Worm (Caenorhabditis elegans) whole organism, L4 larva: ENCODE data around the gene H21P03.10.

Experiments
- D1046.2 ChIP-seq: fragments of 200-800 bp; sonication (Bioruptor generic); IDR thresholded peaks from 2 replicates; pipeline ENCODE4 v1.3.6; 2022; ENCODE audit warnings: missing genetic modification characterization, missing compliant biosample characterization
- F37D6.2 ChIP-seq: sonication (generic microtip); optimal IDR thresholded peaks from 2 replicates; lab custom pipeline; 2016; ENCODE audit warnings: mild to moderate bottlenecking, missing genetic modification characterization, missing compliant biosample characterization
- R02D3.7 ChIP-seq: fragments of 150-350 bp; sonication (generic microtip); optimal IDR thresholded peaks from 3 replicates; lab custom pipeline; 2014; ENCODE audit warnings: missing biosample characterization, missing genetic modification characterization
- aha-1 ChIP-seq: fragments of 150-350 bp; peaks from one replicate; lab custom pipeline; 2014; ENCODE audit warnings: missing biosample characterization, missing genetic modification characterization
- ama-1 ChIP-seq: fragments of 150-350 bp; optimal IDR thresholded peaks from 2 replicates; lab custom pipeline; 2014; ENCODE audit warnings: inconsistent platforms, mixed read lengths
- arid-1 ChIP-seq: fragments of 200-800 bp; sonication (Bioruptor generic); conservative IDR thresholded peaks from 2 replicates; pipeline ENCODE4 v1.3.6; 2022; ENCODE audit warnings: missing genetic modification reagents, missing genetic modification characterization, missing compliant biosample characterization
- ceh-20 ChIP-seq: fragments of 200-800 bp; sonication (Bioruptor generic); IDR thresholded peaks from 2 replicates; pipeline ENCODE4 v1.3.6; 2022; ENCODE audit warnings: missing genetic modification reagents, missing genetic modification characterization, missing compliant biosample characterization
- ceh-32 ChIP-seq: sonication (generic microtip); optimal IDR thresholded peaks from 2 replicates; lab custom pipeline; 2016; ENCODE audit warnings: mild to moderate bottlenecking, missing genetic modification characterization, missing compliant biosample characterization; ENCODE audit not compliant: poor library complexity
- ceh-44 ChIP-seq: fragments of 200-800 bp; sonication (Bioruptor generic); IDR thresholded peaks from 2 replicates; pipeline ENCODE4 v1.3.6; 2022; ENCODE audit warnings: missing genetic modification reagents, missing genetic modification characterization, missing compliant biosample characterization
- ctbp-1 ChIP-seq: fragments of 200-800 bp; sonication (Bioruptor generic); IDR thresholded peaks from 2 replicates; pipeline ENCODE4 v1.3.6; 2022; ENCODE audit warnings: missing genetic modification reagents, missing genetic modification characterization, missing compliant biosample characterization
- daf-16 ChIP-seq, 3 experiments: sonication (generic microtip); optimal IDR thresholded peaks; 2 replicates each; lab custom pipeline; 2016 to 2017; ENCODE audit warnings: missing genetic modification characterization in 3 of 3, missing genetic modification reagents in 3 of 3, mild to moderate bottlenecking in 2 of 3, missing compliant biosample characterization in 2 of 3, missing biosample characterization in 1 of 3, moderate library complexity in 1 of 3
- daf-8 ChIP-seq: fragments of 200-800 bp; sonication (Bioruptor generic); IDR thresholded peaks from 2 replicates; pipeline ENCODE4 v1.3.6; 2022; ENCODE audit warnings: missing genetic modification characterization, missing compliant biosample characterization
- dmd-6 ChIP-seq: fragments of 200-800 bp; sonication (Bioruptor generic); IDR thresholded peaks from 2 replicates; pipeline ENCODE4 v1.3.6; 2022; ENCODE audit warnings: missing genetic modification reagents, missing genetic modification characterization, missing compliant biosample characterization
- dmd-9 ChIP-seq: fragments of 200-800 bp; sonication (Bioruptor generic); IDR thresholded peaks from 2 replicates; pipeline ENCODE4 v1.3.6; 2022; ENCODE audit warnings: missing genetic modification reagents, missing genetic modification characterization, missing compliant biosample characterization
- dve-1 ChIP-seq: sonication (generic microtip); optimal IDR thresholded peaks from 2 replicates; lab custom pipeline; 2017; ENCODE audit warnings: antibody characterized with exemption, mild to moderate bottlenecking, missing genetic modification characterization, missing compliant biosample characterization; ENCODE audit not compliant: insufficient read depth
- egl-43 ChIP-seq: fragments of 200-800 bp; sonication (Bioruptor generic); IDR thresholded peaks from 2 replicates; pipeline ENCODE4 v1.3.6; 2022; ENCODE audit warnings: missing genetic modification reagents, missing genetic modification characterization, missing compliant biosample characterization
- fos-1 ChIP-seq: fragments of 150-350 bp; optimal IDR thresholded peaks from 2 replicates; lab custom pipeline; 2014; ENCODE audit warnings: missing biosample characterization, missing genetic modification characterization
- gei-8 ChIP-seq: fragments of 200-800 bp; sonication (Bioruptor generic); optimal IDR thresholded peaks from 2 replicates; lab custom pipeline; 2018; ENCODE audit warnings: mild to moderate bottlenecking, missing genetic modification characterization, missing compliant biosample characterization
- hlh-11 ChIP-seq: fragments of 200-800 bp; sonication (Bioruptor generic); optimal IDR thresholded peaks from 2 replicates; lab custom pipeline; 2018; ENCODE audit warnings: mild to moderate bottlenecking, missing genetic modification characterization, missing compliant biosample characterization
- hlh-30 ChIP-seq: sonication (generic microtip); optimal IDR thresholded peaks from 2 replicates; lab custom pipeline; 2017; ENCODE audit warnings: antibody characterized with exemption, mild to moderate bottlenecking, missing genetic modification characterization, missing compliant biosample characterization; ENCODE audit not compliant: insufficient read depth
- lim-7 ChIP-seq: fragments of 200-800 bp; sonication (Bioruptor generic); IDR thresholded peaks from 2 replicates; pipeline ENCODE4 v1.3.6; 2022; ENCODE audit warnings: missing genetic modification characterization, missing compliant biosample characterization
- lin-13 ChIP-seq: fragments of 150-350 bp; optimal IDR thresholded peaks from 2 replicates; lab custom pipeline; 2014; ENCODE audit warnings: missing biosample characterization, missing genetic modification reagents, missing genetic modification characterization
- lin-38 ChIP-seq: fragments of 200-800 bp; sonication (Bioruptor generic); IDR thresholded peaks from 2 replicates; pipeline ENCODE4 v1.3.6; 2022; ENCODE audit warnings: missing genetic modification reagents, missing genetic modification characterization, missing compliant biosample characterization
- lir-3 ChIP-seq: sonication (generic microtip); optimal IDR thresholded peaks from 2 replicates; lab custom pipeline; 2016; ENCODE audit warnings: mild to moderate bottlenecking, missing genetic modification characterization, missing compliant biosample characterization
- lsy-2 ChIP-seq, 2 experiments: fragments of 150-350 bp in 1 of 2; sonication (generic microtip) in 1 of 2; optimal IDR thresholded peaks; 2 replicates each; lab custom pipeline; 2014 to 2017; ENCODE audit warnings: missing biosample characterization in 2 of 2, missing genetic modification characterization in 2 of 2
- madf-9 ChIP-seq: fragments of 200-800 bp; sonication (Bioruptor generic); conservative IDR thresholded peaks from 2 replicates; pipeline ENCODE4 v1.3.6; 2022; ENCODE audit warnings: missing genetic modification reagents, missing genetic modification characterization, missing compliant biosample characterization
- mdl-1 ChIP-seq, 2 experiments: fragments of 150-350 bp in 1 of 2; sonication (generic microtip) in 1 of 2; optimal IDR thresholded peaks; 2 replicates each; lab custom pipeline; 2014 to 2017; ENCODE audit warnings: missing biosample characterization in 2 of 2, missing genetic modification characterization in 2 of 2
- mes-2 ChIP-seq: sonication (generic microtip); optimal IDR thresholded peaks from 2 replicates; lab custom pipeline; 2016; ENCODE audit warnings: missing genotype, mild to moderate bottlenecking, missing genetic modification characterization, missing compliant biosample characterization; ENCODE audit not compliant: poor library complexity, severe bottlenecking
- mxl-2 ChIP-seq: fragments of 200-800 bp; sonication (Bioruptor generic); conservative IDR thresholded peaks from 2 replicates; pipeline ENCODE4 v1.3.6; 2022; ENCODE audit warnings: missing genetic modification reagents, missing genetic modification characterization, missing compliant biosample characterization
- mxl-3 ChIP-seq: fragments of 200-800 bp; sonication (Bioruptor generic); optimal IDR thresholded peaks from 2 replicates; lab custom pipeline; 2018; ENCODE audit warnings: mild to moderate bottlenecking, missing genetic modification characterization, missing compliant biosample characterization
- nhr-111 ChIP-seq: fragments of 200-800 bp; sonication (Bioruptor generic); optimal IDR thresholded peaks from 2 replicates; lab custom pipeline; 2018; ENCODE audit warnings: mild to moderate bottlenecking, missing genetic modification characterization, missing compliant biosample characterization
- nhr-237 ChIP-seq: sonication (generic microtip); optimal IDR thresholded peaks from 2 replicates; lab custom pipeline; 2017; ENCODE audit warnings: missing biosample characterization, missing genetic modification characterization
- nhr-25 ChIP-seq: sonication (generic microtip); optimal IDR thresholded peaks from 2 replicates; lab custom pipeline; 2017; ENCODE audit warnings: missing genetic modification characterization, mild to moderate bottlenecking, missing compliant biosample characterization, antibody characterized with exemption, moderate library complexity, borderline replicate concordance; ENCODE audit not compliant: insufficient read depth
- nhr-6 ChIP-seq: fragments of 150-350 bp; optimal IDR thresholded peaks from 2 replicates; lab custom pipeline; 2014; ENCODE audit warnings: missing biosample characterization, missing genetic modification characterization
- nhr-77 ChIP-seq: fragments of 150-350 bp; optimal IDR thresholded peaks from 2 replicates; lab custom pipeline; 2014; ENCODE audit warnings: missing biosample characterization, missing genetic modification characterization
- pha-4 ChIP-seq, 2 experiments: fragments of 150-350 bp in 1 of 2; fragments of 200-800 bp in 1 of 2; sonication (Bioruptor generic) in 1 of 2; IDR thresholded peaks in 1 of 2; optimal IDR thresholded peaks in 1 of 2; 2 replicates each; pipeline versions ENCODE4 v1.3.6 to Lab custom; 2014 to 2022; ENCODE audit warnings: missing genetic modification characterization in 2 of 2, missing genetic modification reagents in 2 of 2, missing biosample characterization in 1 of 2, missing compliant biosample characterization in 1 of 2
- rbr-2 ChIP-seq: sonication (generic microtip); optimal IDR thresholded peaks from 2 replicates; lab custom pipeline; 2016; ENCODE audit warnings: missing genotype, missing genetic modification characterization, missing compliant biosample characterization
- saeg-2 ChIP-seq: fragments of 200-800 bp; sonication (Bioruptor generic); IDR thresholded peaks from 2 replicates; pipeline ENCODE4 v1.3.6; 2022; ENCODE audit warnings: missing genetic modification reagents, missing genetic modification characterization, missing compliant biosample characterization
- set-16 ChIP-seq: fragments of 200-800 bp; sonication (Bioruptor generic); IDR thresholded peaks from 2 replicates; pipeline ENCODE4 v1.3.6; 2022; ENCODE audit warnings: missing genetic modification reagents, missing genetic modification characterization, missing compliant biosample characterization
- spr-1 ChIP-seq: sonication (generic microtip); optimal IDR thresholded peaks from 2 replicates; lab custom pipeline; 2016; ENCODE audit warnings: mild to moderate bottlenecking, missing genetic modification characterization, missing compliant biosample characterization
- tag-97 ChIP-seq: fragments of 200-800 bp; sonication (Bioruptor generic); IDR thresholded peaks from 2 replicates; pipeline ENCODE4 v1.3.6; 2022; ENCODE audit warnings: missing genetic modification characterization, missing compliant biosample characterization
- unc-62 ChIP-seq, 3 experiments: fragments of 150-350 bp in 1 of 3; sonication (generic microtip); optimal IDR thresholded peaks in 2 of 3; peaks in 1 of 3; 1 replicate in 1 of 3; 2 replicates in 2 of 3; lab custom pipeline; 2014 to 2017; ENCODE audit warnings: missing biosample characterization in 3 of 3, missing genetic modification characterization in 3 of 3, missing genetic modification reagents in 3 of 3, missing genotype in 1 of 3
- vab-7 ChIP-seq: fragments of 200-800 bp; sonication (Bioruptor generic); IDR thresholded peaks from 2 replicates; pipeline ENCODE4 v1.3.6; 2022; ENCODE audit warnings: missing genetic modification reagents, missing genetic modification characterization, missing compliant biosample characterization
- zfp-2 ChIP-seq: sonication (generic microtip); optimal IDR thresholded peaks from 2 replicates; lab custom pipeline; 2016; ENCODE audit warnings: mild to moderate bottlenecking, missing genetic modification characterization, missing compliant biosample characterization
- zfp-3 ChIP-seq: fragments of 200-800 bp; sonication (Bioruptor generic); conservative IDR thresholded peaks from 2 replicates; pipeline ENCODE4 v1.3.6; 2022; ENCODE audit warnings: missing genetic modification reagents, missing genetic modification characterization, missing compliant biosample characterization

Gene H21P03.10

ce11 chrIV:11523685-11524084, 23.2 kb downstream of the H21P03.10 start:
- TF ChIP-seq gei-8 (GFP tag; lab: Kevin White, UChicago) (peak; percentile 19), spr-1 (tag; lab: Kevin White, UChicago) (no peak), daf-8 (GFP tag; lab: Robert Waterston, UW) (no peak), lin-13 (GFP tag; lab: Kevin White, UChicago) (peak; percentile 6), daf-16 (GFP tag; optimal IDR thresholded peaks at IDR 0.05; lab: Kevin White, UChicago) (no peak), daf-16 (tag; optimal IDR thresholded peaks at IDR 0.05; lab: Kevin White, UChicago) (peak; percentile 46), mes-2 (tag; lab: Kevin White, UChicago) (peak; percentile 43), egl-43 (GFP tag; lab: Robert Waterston, UW) (0 out of 2 replicates have a peak, but pooled peaks have one; percentile 11), tag-97 (GFP tag; lab: Robert Waterston, UW) (no peak), dve-1 (tag; lab: Kevin White, UChicago) (peak; percentile 6), ceh-20 (0 out of 2 replicates have a peak, but pooled peaks have one; percentile 18), hlh-30 (peak; percentile 83), lim-7 (GFP tag; lab: Robert Waterston, UW) (0 out of 2 replicates have a peak, but pooled peaks have one; percentile 9), aha-1 (peak; percentile 88)

DNA sequence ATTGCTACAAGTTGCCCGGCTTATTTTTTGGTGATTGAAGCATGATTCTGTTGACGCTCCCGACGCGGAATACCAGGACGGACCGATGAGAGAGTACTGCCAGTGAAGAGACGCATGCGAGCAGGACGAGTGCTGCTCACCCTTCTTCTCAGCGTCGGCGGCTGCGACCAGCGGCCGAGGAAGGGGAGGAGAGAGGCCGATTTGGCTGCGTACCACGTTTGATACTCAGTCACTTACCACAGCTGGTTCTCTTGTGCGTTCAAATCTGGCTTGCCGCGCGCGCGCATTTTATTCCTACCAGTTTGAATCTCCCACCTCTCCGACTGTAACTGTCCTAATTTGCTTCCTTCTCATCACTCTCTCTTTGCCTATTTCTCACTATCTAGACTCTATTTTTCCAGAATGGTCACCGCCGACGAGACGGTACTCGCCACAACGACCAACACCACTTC, 23.7 kb downstream of the H21P03.10 start, which contains the start of gene mep-1:
mep-1 (plus strand) TSS at position 402 of the 452 bp plus-strand sequence.
- no peak for TF ChIP-seq zfp-2 (tag; lab: Kevin White, UChicago)
- TF ChIP-seq R02D3.7 = peak; percentile 5
- peak; percentile 49; the same call in 1 of the 2 replicates for TF ChIP-seq madf-9 (GFP tag; lab: Robert Waterston, UW)
- 0 out of 2 replicates have a peak, but pooled peaks have one; percentile 55 for TF ChIP-seq vab-7 (GFP tag; lab: Robert Waterston, UW)
- peak; percentile 19 for TF ChIP-seq dmd-6
- TF ChIP-seq nhr-77 (tag; lab: Kevin White, UChicago) = peak; percentile 12
- 0 out of 2 replicates have a peak, but pooled peaks have one; percentile 41 for TF ChIP-seq saeg-2 (GFP tag; lab: Robert Waterston, UW)
- TF ChIP-seq ctbp-1 = peak; percentile 63
- TF ChIP-seq arid-1 (GFP tag; lab: Robert Waterston, UW) = 0 out of 2 replicates have a peak, but pooled peaks have one; percentile 24
- TF ChIP-seq set-16 (GFP tag; lab: Robert Waterston, UW) = peak; percentile 98
- TF ChIP-seq mxl-3 = peak; percentile 37
- TF ChIP-seq fos-1 (tag; lab: Kevin White, UChicago) = no peak
- TF ChIP-seq lin-13 (GFP tag; lab: Kevin White, UChicago) = peak; percentile 51
- peak; percentile 83 for TF ChIP-seq nhr-6
- no peak for TF ChIP-seq nhr-237 (tag; lab: Kevin White, UChicago)
- peak; percentile 6 for TF ChIP-seq dve-1 (tag; lab: Kevin White, UChicago)
- TF ChIP-seq hlh-11 (tag; lab: Kevin White, UChicago) = peak; percentile 86
- TF ChIP-seq ceh-32 (tag; lab: Kevin White, UChicago) = no peak
- peak; percentile 58 for TF ChIP-seq pha-4 (GFP tag; IDR thresholded peaks at IDR 0.05; lab: Robert Waterston, UW)
- no peak for TF ChIP-seq pha-4 (tag; optimal IDR thresholded peaks at IDR 0.05; lab: Kevin White, UChicago)
- TF ChIP-seq unc-62 (GFP tag; optimal IDR thresholded peaks at IDR 0.05 in 1 of 2; lab: Kevin White, UChicago) = no peak
- no peak for TF ChIP-seq unc-62 (tag; optimal IDR thresholded peaks at IDR 0.05; lab: Kevin White, UChicago)
- peak; percentile 67 for TF ChIP-seq egl-43 (GFP tag; lab: Robert Waterston, UW)
- peak in 1 of 2 experiments; percentile 73 for TF ChIP-seq mdl-1 (tag; optimal IDR thresholded peaks at IDR 0.05; lab: Kevin White, UChicago)
- TF ChIP-seq ama-1 = peak; percentile 71
- peak; percentile 71 for TF ChIP-seq lir-3
- peak; percentile 6 for TF ChIP-seq hlh-30
- no peak for TF ChIP-seq ceh-44 (GFP tag; lab: Robert Waterston, UW)
- TF ChIP-seq D1046.2 (GFP tag; lab: Robert Waterston, UW) = 0 out of 2 replicates have a peak, but pooled peaks have one; percentile 66
- peak; percentile 66 for TF ChIP-seq lin-38 (GFP tag; lab: Robert Waterston, UW)
- TF ChIP-seq dmd-9 = peak; percentile 58; the same call in 1 of the 2 replicates
- TF ChIP-seq mxl-2 = no peak
- TF ChIP-seq tag-97 (GFP tag; lab: Robert Waterston, UW) = no peak
- peak; percentile 74 for TF ChIP-seq F37D6.2 (tag; lab: Kevin White, UChicago)
- peak; percentile 82 for TF ChIP-seq rbr-2 (tag; lab: Kevin White, UChicago)
- peak; percentile 3 to 76 for TF ChIP-seq lsy-2 (tag; optimal IDR thresholded peaks at IDR 0.05; lab: Kevin White, UChicago)
- TF ChIP-seq nhr-25 (tag; lab: Kevin White, UChicago) = peak; percentile 51
- TF ChIP-seq nhr-111 (GFP tag; lab: Kevin White, UChicago) = no peak
- no peak for TF ChIP-seq zfp-3 (GFP tag; lab: Robert Waterston, UW)
